Fruit fly (Drosophila melanogaster): ENCODE measurements around the gene CG7384.

Gene CG7384

dm6 chr2L:10483073-10483472, 27.2 kb downstream of the CG7384 start, which contains the start of gene Grip75 (continued):
- TF ChIP-seq nerfin-1 (tag; optimal IDR thresholded peaks at IDR 0.05) (peak; percentile 15), stwl (tag; optimal IDR thresholded peaks at IDR 0.05) (peak; percentile 53)

- TF ChIP-seq Usf (GFP tag; optimal IDR thresholded peaks at IDR 0.05) (no peak), Ada2b (GFP tag; IDR thresholded peaks at IDR 0.05) (no peak), knrl (GFP tag; IDR thresholded peaks at IDR 0.05; ENCODE audit: partially characterized antibody) (peak; percentile 6; the same call in 1 of the 3 replicates), HmgD (GFP tag; optimal IDR thresholded peaks at IDR 0.05) (peak; percentile 4), BEAF-32 (GFP tag; optimal IDR thresholded peaks at IDR 0.05) (peak; percentile 63), CG4854 (GFP tag; optimal IDR thresholded peaks at IDR 0.05) (no peak), CG16779 (GFP tag; IDR thresholded peaks at IDR 0.05) (no peak), toy (GFP tag; IDR thresholded peaks at IDR 0.05) (no peak), CG2116 (GFP tag; optimal IDR thresholded peaks at IDR 0.05) (peak; percentile 39), bbx (GFP tag; IDR thresholded peaks at IDR 0.05; ENCODE audit: partially characterized antibody) (peak; percentile 73), CG10267 (tag; optimal IDR thresholded peaks at IDR 0.05) (peak; percentile 1), CG17359 (tag; optimal IDR thresholded peaks at IDR 0.05) (peak; percentile 19), CG12155 (GFP tag; optimal IDR thresholded peaks at IDR 0.05) (no peak), Dp (GFP tag; optimal IDR thresholded peaks at IDR 0.05) (peak; percentile 99), CG8478 (optimal IDR thresholded peaks at IDR 0.05) (no peak), crc (GFP tag; optimal IDR thresholded peaks at IDR 0.05) (no peak), CG13287 (GFP tag; IDR thresholded peaks at IDR 0.05; ENCODE audit: partially characterized antibody) (peak; percentile 74), Dll (GFP tag; IDR thresholded peaks at IDR 0.05; ENCODE audit: partially characterized antibody) (peak; percentile 64; the same call in 3 of the 4 replicates), wek (GFP tag; optimal IDR thresholded peaks at IDR 0.05) (peak; percentile 8), Mes4 (GFP tag; optimal IDR thresholded peaks at IDR 0.05) (no peak), Antp (GFP tag; optimal IDR thresholded peaks at IDR 0.05) (no peak), Hr3 (GFP tag; optimal IDR thresholded peaks at IDR 0.05) (peak; percentile 82), dan (GFP tag; IDR thresholded peaks at IDR 0.05) (no peak), CG10274 (GFP tag; optimal IDR thresholded peaks at IDR 0.05) (no peak), CG18011 (GFP tag; optimal IDR thresholded peaks at IDR 0.05) (no peak), so (GFP tag; IDR thresholded peaks at IDR 0.05) (peak; percentile 67; the same call in 2 of the 3 replicates), nmo (GFP tag; optimal IDR thresholded peaks at IDR 0.05) (no peak), chinmo (GFP tag; IDR thresholded peaks at IDR 0.05; ENCODE audit: partially characterized antibody) (no peak), CG31224 (GFP tag; IDR thresholded peaks at IDR 0.05) (no peak), Sry-δ (GFP tag; optimal IDR thresholded peaks at IDR 0.05) (peak; percentile 80), HLH54F (GFP tag; optimal IDR thresholded peaks at IDR 0.05) (no peak), nom (GFP tag; optimal IDR thresholded peaks at IDR 0.05) (peak; percentile 2), CG3838 (GFP tag; optimal IDR thresholded peaks at IDR 0.05) (no peak), Scr (GFP tag; IDR thresholded peaks at IDR 0.05; ENCODE audit: partially characterized antibody) (peak; percentile 54; the same call in 1 of the 2 replicates), esg (GFP tag; conservative IDR thresholded peaks at IDR 0.05) (no peak), nau (GFP tag; optimal IDR thresholded peaks at IDR 0.05) (peak; percentile 31), Dip3 (GFP tag; optimal IDR thresholded peaks at IDR 0.05) (no peak), ato (GFP tag; IDR thresholded peaks at IDR 0.05; ENCODE audit: partially characterized antibody) (0 out of 2 replicates have a peak, but pooled peaks have one; percentile 14), Taf1 (GFP tag; IDR thresholded peaks at IDR 0.05) (no peak), rib (GFP tag; IDR thresholded peaks at IDR 0.05) (no peak), trem (tag; optimal IDR thresholded peaks at IDR 0.05) (peak; percentile 63), Bdp1 (GFP tag; optimal IDR thresholded peaks at IDR 0.05) (no peak), Dref (GFP tag; IDR thresholded peaks at IDR 0.05) (peak; percentile 55), exex (tag; optimal IDR thresholded peaks at IDR 0.05) (peak; percentile 75), CG12659 (GFP tag; optimal IDR thresholded peaks at IDR 0.05) (peak; percentile 14), Ets65A (GFP tag) (peak; percentile 42), en (GFP tag; optimal IDR thresholded peaks at IDR 0.05) (no peak)
These were observed 30.4 kb downstream of the CG7384 start for dm6 chr2L:10479859-10480258.
